Fruit fly (Drosophila melanogaster): ENCODE data around the gene mbo.

Gene mbo

dm6 chr3R:12719627-12720343 is 40.9 kb upstream of the mbo start (continued):
- TF ChIP-seq croc (GFP tag; conservative IDR thresholded peaks at IDR 0.05) (no peak), CG15269 (tag; optimal IDR thresholded peaks at IDR 0.05) (peak; percentile 49), CG4820 (GFP tag; optimal IDR thresholded peaks at IDR 0.05) (peak; percentile 9), unc-4 (GFP tag; IDR thresholded peaks at IDR 0.05; ENCODE audit: partially characterized antibody) (peak; percentile 20; the same call in 1 of the 2 replicates), kah (GFP tag; optimal IDR thresholded peaks at IDR 0.05) (no peak), CG3163 (GFP tag; optimal IDR thresholded peaks at IDR 0.05) (peak; percentile 86), CG12391 (tag; optimal IDR thresholded peaks at IDR 0.05) (peak; percentile 32), CG15479 (GFP tag; optimal IDR thresholded peaks at IDR 0.05) (peak; percentile 80), CG12104 (GFP tag; optimal IDR thresholded peaks at IDR 0.05) (peak; percentile 13), CG17361 (GFP tag; IDR thresholded peaks at IDR 0.05) (peak; percentile 42; the same call in 2 of the 3 replicates), ranshi (GFP tag; IDR thresholded peaks at IDR 0.05) (no peak), CG12155 (GFP tag; optimal IDR thresholded peaks at IDR 0.05) (no peak), sna (GFP tag; IDR thresholded peaks at IDR 0.05; ENCODE audit: partially characterized antibody) (no peak), z (GFP tag; IDR thresholded peaks at IDR 0.05) (no peak), gro (GFP tag; optimal IDR thresholded peaks at IDR 0.05) (peak; percentile 72), zen (tag; optimal IDR thresholded peaks at IDR 0.05) (no peak), CG8924 (tag; optimal IDR thresholded peaks at IDR 0.05) (peak; percentile 24), MESR4 (GFP tag; optimal IDR thresholded peaks at IDR 0.05) (no peak), CG9932 (GFP tag; IDR thresholded peaks at IDR 0.05) (no peak), ATbp (GFP tag; optimal IDR thresholded peaks at IDR 0.05) (peak; percentile 9), en (GFP tag; optimal IDR thresholded peaks at IDR 0.05) (no peak), sens (GFP tag) (no peak), sd (tag; optimal IDR thresholded peaks at IDR 0.05) (peak; percentile 38), Atf-2 (GFP tag; optimal IDR thresholded peaks at IDR 0.05) (no peak), hb (GFP tag; IDR thresholded peaks at IDR 0.05; ENCODE audit: partially characterized antibody) (no peak), onecut (GFP tag; IDR thresholded peaks at IDR 0.05) (no peak; the same call in 1 of the 2 replicates), CG17829 (tag; optimal IDR thresholded peaks at IDR 0.05) (peak; percentile 40), CG7928 (GFP tag; optimal IDR thresholded peaks at IDR 0.05) (no peak), luna (GFP tag; optimal IDR thresholded peaks at IDR 0.05) (peak; percentile 35), bowl (GFP tag; IDR thresholded peaks at IDR 0.05) (no peak), CG4360 (GFP tag; IDR thresholded peaks at IDR 0.05) (peak; percentile 81), ac (GFP tag; optimal IDR thresholded peaks at IDR 0.05) (no peak), CG4854 (GFP tag; optimal IDR thresholded peaks at IDR 0.05) (no peak), CG33557 (GFP tag; optimal IDR thresholded peaks at IDR 0.05) (no peak), CG9727 (GFP tag; optimal IDR thresholded peaks at IDR 0.05) (peak; percentile 32), cato (GFP tag; optimal IDR thresholded peaks at IDR 0.05; ENCODE audit: borderline replicate concordance) (no peak), CG5953 (GFP tag; IDR thresholded peaks at IDR 0.05) (no peak), lmd (GFP tag; IDR thresholded peaks at IDR 0.05) (no peak), CG34224 (GFP tag; IDR thresholded peaks at IDR 0.05; ENCODE audit: partially characterized antibody) (peak; percentile 24; the same call in 2 of the 3 replicates), Sox100B (GFP tag; optimal IDR thresholded peaks at IDR 0.05) (peak; percentile 52), Trl (optimal IDR thresholded peaks at IDR 0.05) (peak; percentile 71 to 90), Trl (GFP tag; optimal IDR thresholded peaks at IDR 0.05) (no peak), CG43689 (GFP tag; IDR thresholded peaks at IDR 0.05) (no peak), CG12299 (tag; optimal IDR thresholded peaks at IDR 0.05) (peak; percentile 5), Mad (GFP tag; optimal IDR thresholded peaks at IDR 0.05) (no peak), peb (GFP tag; IDR thresholded peaks at IDR 0.05) (no peak), mld (GFP tag; IDR thresholded peaks at IDR 0.05; ENCODE audit: partially characterized antibody) (no peak), Bdp1 (GFP tag; optimal IDR thresholded peaks at IDR 0.05) (no peak), phol (tag; optimal IDR thresholded peaks at IDR 0.05) (peak; percentile 40), Sox102F (GFP tag; optimal IDR thresholded peaks at IDR 0.05) (peak; percentile 43)
